Worm (Caenorhabditis elegans) whole organism, L4 larva: ENCODE measurements around the gene enri-1.

ENCODE experiments used
- T20F7.1 ChIP-seq: fragments of 200-800 bp; sonication (Bioruptor generic); optimal IDR thresholded peaks from 2 replicates; lab custom pipeline; 2018; ENCODE audit warnings: mild to moderate bottlenecking, missing genetic modification characterization, missing compliant biosample characterization
- ama-1 ChIP-seq: fragments of 150-350 bp; optimal IDR thresholded peaks from 2 replicates; lab custom pipeline; 2014; ENCODE audit warnings: inconsistent platforms, mixed read lengths
- lin-13 ChIP-seq: fragments of 150-350 bp; optimal IDR thresholded peaks from 2 replicates; lab custom pipeline; 2014; ENCODE audit warnings: missing biosample characterization, missing genetic modification reagents, missing genetic modification characterization
- lin-15B ChIP-seq: fragments of 150-350 bp; sonication (generic microtip); optimal IDR thresholded peaks from 3 replicates; lab custom pipeline; 2014; ENCODE audit warnings: missing biosample characterization, missing genetic modification characterization
- lin-38 ChIP-seq: fragments of 200-800 bp; sonication (Bioruptor generic); IDR thresholded peaks from 2 replicates; pipeline ENCODE4 v1.3.6; 2022; ENCODE audit warnings: missing genetic modification reagents, missing genetic modification characterization, missing compliant biosample characterization
- lin-39 ChIP-seq: fragments of 150-350 bp; optimal IDR thresholded peaks from 2 replicates; lab custom pipeline; 2014; ENCODE audit warnings: missing biosample characterization, missing genetic modification reagents, missing genetic modification characterization
- mep-1 ChIP-seq: fragments of 150-350 bp; sonication (generic microtip); optimal IDR thresholded peaks from 3 replicates; lab custom pipeline; 2014; ENCODE audit warnings: missing biosample characterization, missing genetic modification characterization
- nhr-102 ChIP-seq: sonication (generic microtip); optimal IDR thresholded peaks from 2 replicates; lab custom pipeline; 2016; ENCODE audit warnings: mild to moderate bottlenecking, missing genetic modification characterization, moderate library complexity, missing compliant biosample characterization
- nhr-11 ChIP-seq: fragments of 150-350 bp; optimal IDR thresholded peaks from 2 replicates; lab custom pipeline; 2014; ENCODE audit warnings: missing biosample characterization, missing genetic modification characterization
- nhr-6 ChIP-seq: fragments of 150-350 bp; optimal IDR thresholded peaks from 2 replicates; lab custom pipeline; 2014; ENCODE audit warnings: missing biosample characterization, missing genetic modification characterization
- nhr-76 ChIP-seq: fragments of 150-350 bp; optimal IDR thresholded peaks from 2 replicates; lab custom pipeline; 2014; ENCODE audit warnings: missing biosample characterization, missing genetic modification characterization
- nhr-77 ChIP-seq: fragments of 150-350 bp; optimal IDR thresholded peaks from 2 replicates; lab custom pipeline; 2014; ENCODE audit warnings: missing biosample characterization, missing genetic modification characterization
- spr-1 ChIP-seq: sonication (generic microtip); optimal IDR thresholded peaks from 2 replicates; lab custom pipeline; 2016; ENCODE audit warnings: mild to moderate bottlenecking, missing genetic modification characterization, missing compliant biosample characterization

DNA sequence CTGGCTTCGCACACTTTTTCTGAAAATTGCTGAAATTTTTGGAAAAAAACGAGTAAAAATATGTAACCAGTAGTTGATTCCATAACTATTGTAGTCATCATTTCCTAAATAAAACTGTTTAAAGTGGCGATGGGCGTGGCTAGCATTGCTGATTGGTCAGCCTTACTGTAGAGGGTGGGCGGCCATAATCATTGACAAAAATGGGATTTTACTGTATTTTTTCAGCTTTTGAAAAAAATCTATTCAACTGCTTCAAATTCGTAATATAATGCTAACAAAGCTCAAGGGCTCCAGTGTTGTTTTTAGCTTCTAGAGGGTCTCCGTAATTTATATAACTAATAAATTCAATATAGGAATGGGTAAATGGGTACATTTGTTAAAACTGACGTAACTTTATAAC, 38.8 kb upstream of the enri-1 start, which contains the start of gene F16G10.7:
- TF ChIP-seq nhr-6 (tag; lab: Kevin White, UChicago) = no peak
- TF ChIP-seq mep-1 (tag; lab: Kevin White, UChicago) = no peak
- TF ChIP-seq nhr-11 = no peak
- no peak for TF ChIP-seq nhr-77 (tag; lab: Kevin White, UChicago)
- TF ChIP-seq lin-13 (GFP tag; lab: Kevin White, UChicago) = no peak
- TF ChIP-seq lin-38 (GFP tag; lab: Robert Waterston, UW) = no peak
- TF ChIP-seq T20F7.1 (GFP tag; lab: Kevin White, UChicago) = no peak
- no peak for TF ChIP-seq spr-1 (tag; lab: Kevin White, UChicago)
- no peak for TF ChIP-seq nhr-76 (tag; lab: Kevin White, UChicago)
- no peak for TF ChIP-seq lin-39
- no peak for TF ChIP-seq ama-1
- no peak for TF ChIP-seq lin-15B (tag; lab: Kevin White, UChicago)
- no peak for TF ChIP-seq nhr-102
